Worm (Caenorhabditis elegans): ENCODE measurements around the gene nhr-180.

Gene nhr-180

ce11 chrV:628527-628926 is 38.8 kb downstream of the nhr-180 start, which contains the start of gene F48G7.9:
F48G7.9 (minus strand) TSS chrV:628627.
- TF ChIP-seq unc-62 (GFP tag; optimal IDR thresholded peaks at IDR 0.05), result no peak

ce11 chrV:627585-627984 is 39.7 kb downstream of the nhr-180 start, which contains the start of gene F48G7.8:
F48G7.8 (minus strand) TSS chrV:627685.
- TF ChIP-seq unc-62 (GFP tag; optimal IDR thresholded peaks at IDR 0.05), result no peak

- no peak for TF ChIP-seq unc-62 (GFP tag; optimal IDR thresholded peaks at IDR 0.05)
Observed at ce11 chrV:626321-626720, 41.0 kb downstream of the nhr-180 start, which contains the start of gene F48G7.7. F48G7.7 (minus strand) TSS chrV:626421.

ce11 chrV:624922-625321 is 42.4 kb downstream of the nhr-180 start, which contains the start of gene srt-17:
srt-17 (minus strand) TSS chrV:625022.
- TF ChIP-seq unc-62 (GFP tag; optimal IDR thresholded peaks at IDR 0.05), result no peak

- TF ChIP-seq unc-62 (GFP tag; optimal IDR thresholded peaks at IDR 0.05), result no peak
Observed at ce11 chrV:622902-623301, 44.4 kb downstream of the nhr-180 start, which contains the start of gene F48G7.5. F48G7.5 (minus strand) TSS chrV:622935.

ce11 chrV:620987-621386 is 46.3 kb downstream of the nhr-180 start:
- TF ChIP-seq unc-62 (GFP tag; optimal IDR thresholded peaks at IDR 0.05), result no peak

ce11 chrV:619054-619453 is 48.3 kb downstream of the nhr-180 start, which contains the start of gene F48G7.4:
F48G7.4 (plus strand) TSS chrV:619453.
- peak; percentile 31 for TF ChIP-seq unc-62 (GFP tag; optimal IDR thresholded peaks at IDR 0.05)

- no peak for TF ChIP-seq unc-62 (GFP tag; optimal IDR thresholded peaks at IDR 0.05)
Observed at ce11 chrV:617917-618316, 49.4 kb downstream of the nhr-180 start.
